Worm (Caenorhabditis elegans) whole organism, L2 larva: Measurements from ENCODE around the gene Y70C5C.1.

Source experiments
- alr-1 ChIP-seq: fragments of 150-350 bp; optimal IDR thresholded peaks from 2 replicates; lab custom pipeline; 2014; ENCODE audit warnings: missing biosample characterization, missing genetic modification characterization
- ama-1 ChIP-seq: fragments of 150-350 bp; optimal IDR thresholded peaks from 2 replicates; lab custom pipeline; 2018; ENCODE audit warnings: inconsistent platforms
- ceh-82 ChIP-seq: fragments of 150-350 bp; optimal IDR thresholded peaks from 2 replicates; lab custom pipeline; 2014; ENCODE audit warnings: missing biosample characterization, missing genetic modification characterization
- fos-1 ChIP-seq: fragments of 150-350 bp; optimal IDR thresholded peaks from 2 replicates; lab custom pipeline; 2014; ENCODE audit warnings: missing biosample characterization, missing genetic modification characterization
- gmeb-1 ChIP-seq: fragments of 150-350 bp; optimal IDR thresholded peaks from 2 replicates; lab custom pipeline; 2014; ENCODE audit warnings: missing biosample characterization, missing genetic modification characterization
- lin-39 ChIP-seq: fragments of 150-350 bp; optimal IDR thresholded peaks from 2 replicates; lab custom pipeline; 2014; ENCODE audit warnings: missing biosample characterization, missing genetic modification reagents, missing genetic modification characterization
- nhr-11 ChIP-seq: fragments of 150-350 bp; optimal IDR thresholded peaks from 2 replicates; lab custom pipeline; 2014; ENCODE audit warnings: missing biosample characterization, missing genetic modification characterization
- peb-1 ChIP-seq: fragments of 150-350 bp; optimal IDR thresholded peaks from 2 replicates; lab custom pipeline; 2014; ENCODE audit warnings: missing biosample characterization, missing genetic modification characterization
- sma-3 ChIP-seq: sonication (generic microtip); optimal IDR thresholded peaks from 2 replicates; lab custom pipeline; 2016; ENCODE audit warnings: missing genetic modification reagents, missing genetic modification characterization, missing compliant biosample characterization
- unc-39 ChIP-seq: fragments of 150-350 bp; optimal IDR thresholded peaks from 2 replicates; lab custom pipeline; 2014; ENCODE audit warnings: missing biosample characterization, missing genetic modification characterization

ce11 chrV:16723744-16724143, 23.7 kb downstream of the Y70C5C.1 start, which contains the start of gene nhr-112:
- TF ChIP-seq ama-1: no peak
- TF ChIP-seq nhr-11 (tag; lab: Kevin White, UChicago): no peak
- no peak for TF ChIP-seq ceh-82 (tag; lab: Kevin White, UChicago)
- TF ChIP-seq fos-1 (tag; lab: Kevin White, UChicago): no peak
- no peak for TF ChIP-seq peb-1 (tag; lab: Kevin White, UChicago)
- no peak for TF ChIP-seq gmeb-1 (tag; lab: Kevin White, UChicago)
- no peak for TF ChIP-seq unc-39
- TF ChIP-seq lin-39 (tag; lab: Kevin White, UChicago): no peak
- no peak for TF ChIP-seq alr-1 (tag; lab: Kevin White, UChicago)
- TF ChIP-seq sma-3 (GFP tag; lab: Kevin White, UChicago): no peak
